Fruit fly (Drosophila melanogaster) whole organism, embryonic: ENCODE results near the gene Bicra.

ENCODE experiments used
- CG4360 ChIP-seq: fragments of 200-800 bp; sonication (Bioruptor generic); IDR thresholded peaks from 2 replicates; pipeline ENCODE4 v1.3.6; 2022; ENCODE audit warnings: missing biosample characterization, missing genetic modification characterization
- Dfd ChIP-seq, 2 experiments: fragments of >200 bp; optimal IDR thresholded peaks; 2 replicates each; lab custom pipeline; 2017; ENCODE audit warnings: missing biosample characterization in 2 of 2, missing genetic modification characterization in 2 of 2

DNA sequence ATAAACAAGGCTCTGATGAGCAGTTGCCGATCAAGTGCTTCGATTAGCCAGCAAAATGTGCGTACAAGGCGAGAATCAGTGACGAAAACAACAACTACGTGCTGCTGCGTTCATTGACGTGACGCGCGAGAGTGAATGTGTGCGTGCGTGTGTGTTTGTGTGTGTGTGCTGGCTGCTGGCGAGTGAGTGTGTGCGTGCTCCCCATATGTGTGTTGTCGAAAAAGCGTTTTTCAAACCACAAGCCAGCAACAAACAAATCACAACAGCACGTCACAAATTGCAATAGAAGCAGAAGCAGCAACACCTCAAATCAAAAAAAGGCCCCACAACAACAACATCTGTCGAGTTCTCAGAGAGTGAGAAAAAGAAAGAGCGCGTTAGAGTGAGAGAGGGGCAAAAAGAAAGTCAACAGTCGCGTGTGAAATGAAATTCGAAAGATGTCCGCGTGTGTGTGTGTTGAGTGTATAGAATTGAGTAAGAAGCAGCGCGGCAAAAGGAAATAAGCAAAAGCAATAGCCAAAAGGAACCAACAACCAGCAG lies 1.2 kb downstream of the Bicra start:
- no peak for TF ChIP-seq Dfd (GFP tag; optimal IDR thresholded peaks at IDR 0.05; lab: Kevin White, UChicago)
- no peak for TF ChIP-seq CG4360 (GFP tag; lab: Robert Waterston, UW)
